Worm (Caenorhabditis elegans) whole organism, midembryonic: Measurements from ENCODE around the gene rexd-1.

Experiments used
- T22C8.4 ChIP-seq: fragments of 200-800 bp; sonication (Bioruptor generic); IDR thresholded peaks from 2 replicates; pipeline ENCODE4 v1.3.6; 2022; ENCODE audit warnings: missing genetic modification characterization, missing compliant biosample characterization
- cog-1 ChIP-seq: sonication (generic microtip); optimal IDR thresholded peaks from 2 replicates; lab custom pipeline; 2016; ENCODE audit warnings: missing genetic modification characterization, missing compliant biosample characterization
- flt-1 ChIP-seq: fragments of 200-800 bp; sonication (Bioruptor generic); IDR thresholded peaks from 2 replicates; pipeline ENCODE4 v1.3.6; 2022; ENCODE audit warnings: missing genetic modification characterization, missing compliant biosample characterization
- klf-2 ChIP-seq: fragments of 200-800 bp; sonication (Bioruptor generic); conservative IDR thresholded peaks from 2 replicates; pipeline ENCODE4 v1.3.6; 2022; ENCODE audit warnings: missing genetic modification reagents, missing genetic modification characterization, missing compliant biosample characterization
- med-1 ChIP-seq: sonication (generic microtip); optimal IDR thresholded peaks from 2 replicates; lab custom pipeline; 2017; ENCODE audit warnings: missing genetic modification characterization, mild to moderate bottlenecking, missing compliant biosample characterization, antibody characterized with exemption, missing genetic modification reagents; ENCODE audit not compliant: insufficient read depth
- ref-1 ChIP-seq: fragments of 200-800 bp; sonication (Bioruptor generic); conservative IDR thresholded peaks from 2 replicates; pipeline ENCODE4 v1.3.6; 2022; ENCODE audit warnings: missing genetic modification reagents, missing genetic modification characterization, missing compliant biosample characterization
- tab-1 ChIP-seq: fragments of 200-800 bp; sonication (Bioruptor generic); IDR thresholded peaks from 2 replicates; pipeline ENCODE4 v1.3.6; 2022; ENCODE audit warnings: missing genetic modification characterization, missing compliant biosample characterization
- ztf-23 ChIP-seq: fragments of 200-800 bp; sonication (Bioruptor generic); IDR thresholded peaks from 2 replicates; pipeline ENCODE4 v1.3.6; 2022; ENCODE audit warnings: missing genetic modification reagents, missing genetic modification characterization, missing compliant biosample characterization
- ztf-29 ChIP-seq: fragments of 200-800 bp; sonication (Bioruptor generic); IDR thresholded peaks from 2 replicates; pipeline ENCODE4 v1.3.6; 2022; ENCODE audit warnings: missing genetic modification reagents, missing genetic modification characterization, missing compliant biosample characterization

ce11 chrIII:1859532-1859931 lies 25.2 kb downstream of the rexd-1 start, which contains the start of gene ddp-1:
- TF ChIP-seq ztf-29 (GFP tag; lab: Robert Waterston, UW) (peak; percentile 30; the same call in 1 of the 2 replicates), T22C8.4 (GFP tag; lab: Robert Waterston, UW) (peak; percentile 62), tab-1 (GFP tag; lab: Robert Waterston, UW) (peak; percentile 72; the same call in 1 of the 2 replicates), flt-1 (GFP tag; lab: Robert Waterston, UW) (peak; percentile 89), klf-2 (GFP tag; lab: Robert Waterston, UW) (peak; percentile 75; the same call in 1 of the 2 replicates), ztf-23 (peak; percentile 88), med-1 (GFP tag; lab: Kevin White, UChicago) (peak; percentile 59), ref-1 (0 out of 2 replicates have a peak, but pooled peaks have one; percentile 49), cog-1 (tag; lab: Kevin White, UChicago) (peak; percentile 79)
